Fruit fly (Drosophila melanogaster) S2 (cell line): ENCODE results near the gene Cap-D3.

ENCODE experiments used
- CG8478 ChIP-seq: fragments of >200 bp; optimal IDR thresholded peaks from 2 replicates; lab custom pipeline; 2018
- CTCF ChIP-seq, 2 experiments: fragments of >200 bp; optimal IDR thresholded peaks; 2 replicates each; lab custom pipeline; 2018

- TF ChIP-seq CTCF (optimal IDR thresholded peaks at IDR 0.05; lab: Kevin White, UChicago) (no peak), CG8478 (no peak)
These were observed 6.4 kb downstream of the Cap-D3 start, which contains the start of gene Coq6 for dm6 chr2L:5532061-5532460.
